Worm (Caenorhabditis elegans): ENCODE results near the gene srd-49.

srd-49 gene

ce11 chrV:10105412-10105811 lies 10.9 kb downstream of the srd-49 start, which contains the start of gene C08B6.2:
TSS of gene C08B6.2 (plus strand) at chrV:10105712.
- TF ChIP-seq ets-7 (tag; optimal IDR thresholded peaks at IDR 0.05) (no peak), pes-1 (GFP tag; IDR thresholded peaks at IDR 0.05) (no peak), ceh-36 (tag; optimal IDR thresholded peaks at IDR 0.05) (no peak), hmbx-1 (tag; optimal IDR thresholded peaks at IDR 0.05) (no peak), hmg-4 (GFP tag; optimal IDR thresholded peaks at IDR 0.05) (no peak), tbx-11 (GFP tag; IDR thresholded peaks at IDR 0.05) (no peak), hnd-1 (tag; optimal IDR thresholded peaks at IDR 0.05) (no peak), B0310.2 (tag; optimal IDR thresholded peaks at IDR 0.05) (no peak), ama-1 (optimal IDR thresholded peaks at IDR 0.05) (no peak), tbx-37 (GFP tag; conservative IDR thresholded peaks at IDR 0.05) (no peak), aly-1 (tag; optimal IDR thresholded peaks at IDR 0.05) (no peak), F13C5.2 (tag; optimal IDR thresholded peaks at IDR 0.05) (no peak), ceh-13 (GFP tag; optimal IDR thresholded peaks at IDR 0.05) (no peak), flt-1 (GFP tag; IDR thresholded peaks at IDR 0.05) (no peak), sea-1 (GFP tag; conservative IDR thresholded peaks at IDR 0.05) (no peak), scrt-1 (GFP tag; IDR thresholded peaks at IDR 0.05) (no peak), tra-4 (tag; optimal IDR thresholded peaks at IDR 0.05) (no peak)

DNA sequence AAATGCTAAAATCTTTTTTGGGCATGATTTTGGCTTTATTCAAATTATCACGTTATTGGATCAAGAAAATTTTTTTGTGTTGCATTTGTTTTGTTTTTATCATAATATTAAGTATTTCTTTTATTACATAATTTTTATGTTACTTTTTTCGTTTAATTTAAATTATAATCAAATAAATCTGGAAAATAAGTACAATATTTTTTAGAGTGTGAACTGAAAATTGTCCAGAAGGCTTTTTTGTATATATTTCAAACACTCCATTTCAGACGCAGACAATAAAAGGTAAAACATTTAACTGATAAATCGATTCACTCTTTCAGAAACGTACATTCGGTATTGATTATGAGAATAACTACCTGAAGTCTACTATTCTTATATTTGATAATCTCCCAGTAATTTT lies 12.8 kb downstream of the srd-49 start, which contains the start of gene C08B6.11:
Gene C08B6.11, plus strand, starts transcription at position 301 of the 400 bp plus-strand sequence.
- no peak for TF ChIP-seq hmg-4 (GFP tag; optimal IDR thresholded peaks at IDR 0.05)
- no peak for TF ChIP-seq hnd-1 (tag; optimal IDR thresholded peaks at IDR 0.05)
- no peak for TF ChIP-seq ama-1 (optimal IDR thresholded peaks at IDR 0.05)
- TF ChIP-seq ets-7 (tag; optimal IDR thresholded peaks at IDR 0.05): no peak
- no peak for TF ChIP-seq ceh-13 (GFP tag; optimal IDR thresholded peaks at IDR 0.05)
- no peak for TF ChIP-seq B0310.2 (tag; optimal IDR thresholded peaks at IDR 0.05)
- no peak for TF ChIP-seq pes-1 (GFP tag; IDR thresholded peaks at IDR 0.05)
- TF ChIP-seq hmbx-1 (tag; optimal IDR thresholded peaks at IDR 0.05): no peak
- TF ChIP-seq tra-4 (tag; optimal IDR thresholded peaks at IDR 0.05): no peak

DNA sequence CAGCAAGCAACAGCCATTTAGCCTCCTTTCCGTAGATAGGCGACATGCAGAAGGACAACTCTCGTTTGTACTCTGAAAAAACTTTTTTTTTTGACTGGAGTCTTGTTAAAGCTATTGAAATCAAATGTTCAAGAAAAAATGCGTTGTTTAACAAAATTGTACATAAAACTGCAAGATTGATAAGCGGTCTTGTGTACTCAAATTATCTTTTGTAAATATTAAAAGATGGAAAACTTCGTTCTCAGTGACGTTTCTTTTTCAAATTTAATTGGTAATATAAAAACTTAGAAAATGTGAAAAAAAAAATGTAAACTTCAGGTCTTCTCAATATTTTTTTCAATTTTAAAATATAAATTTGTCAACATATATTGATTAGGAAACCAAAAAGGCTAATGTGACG lies 16.7 kb downstream of the srd-49 start:
- TF ChIP-seq hmg-4 (GFP tag; optimal IDR thresholded peaks at IDR 0.05) (no peak), scrt-1 (GFP tag; IDR thresholded peaks at IDR 0.05) (no peak), sea-1 (GFP tag; conservative IDR thresholded peaks at IDR 0.05) (no peak), ceh-36 (tag; optimal IDR thresholded peaks at IDR 0.05) (no peak), ama-1 (optimal IDR thresholded peaks at IDR 0.05) (no peak), hnd-1 (tag; optimal IDR thresholded peaks at IDR 0.05) (no peak), flt-1 (GFP tag; IDR thresholded peaks at IDR 0.05) (no peak), hmbx-1 (tag; optimal IDR thresholded peaks at IDR 0.05) (no peak), B0310.2 (tag; optimal IDR thresholded peaks at IDR 0.05) (no peak), pes-1 (GFP tag; IDR thresholded peaks at IDR 0.05) (no peak), ets-7 (tag; optimal IDR thresholded peaks at IDR 0.05) (no peak), ceh-13 (GFP tag; optimal IDR thresholded peaks at IDR 0.05) (no peak), tbx-11 (GFP tag; IDR thresholded peaks at IDR 0.05) (no peak)

DNA sequence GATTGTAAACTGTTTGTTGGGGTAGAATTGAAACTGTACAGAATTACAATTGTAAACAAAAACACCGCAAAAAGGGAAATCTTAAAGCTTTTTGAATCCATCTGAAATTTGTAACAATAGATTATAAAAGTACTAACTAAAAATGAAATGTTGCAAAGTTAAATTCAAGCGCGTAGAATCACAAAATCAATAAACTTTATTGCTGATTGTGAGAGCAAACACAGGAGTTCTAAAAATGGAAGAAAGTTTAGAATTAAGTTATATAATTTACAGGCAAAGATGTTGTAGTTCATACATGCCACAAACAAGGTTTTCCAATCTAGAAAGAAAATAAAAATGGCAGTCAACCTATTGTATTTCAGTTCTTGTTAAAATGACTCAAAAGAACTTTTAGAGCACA lies 17.7 kb downstream of the srd-49 start, which contains the start of gene C08B6.3:
Gene C08B6.3, minus strand, starts transcription at position 101 of the 400 bp plus-strand sequence.
- no peak for TF ChIP-seq aly-1 (tag; optimal IDR thresholded peaks at IDR 0.05)
- no peak for TF ChIP-seq ceh-13 (GFP tag; optimal IDR thresholded peaks at IDR 0.05)
- no peak for TF ChIP-seq ama-1 (optimal IDR thresholded peaks at IDR 0.05)
- no peak for TF ChIP-seq hmg-4 (GFP tag; optimal IDR thresholded peaks at IDR 0.05)
- TF ChIP-seq scrt-1 (GFP tag; IDR thresholded peaks at IDR 0.05): no peak
- no peak for TF ChIP-seq hmbx-1 (tag; optimal IDR thresholded peaks at IDR 0.05)
- no peak for TF ChIP-seq tbx-37 (GFP tag; conservative IDR thresholded peaks at IDR 0.05)
- TF ChIP-seq B0310.2 (tag; optimal IDR thresholded peaks at IDR 0.05): no peak
- TF ChIP-seq F13C5.2 (tag; optimal IDR thresholded peaks at IDR 0.05): no peak
- TF ChIP-seq tbx-11 (GFP tag; IDR thresholded peaks at IDR 0.05): no peak
- no peak for TF ChIP-seq flt-1 (GFP tag; IDR thresholded peaks at IDR 0.05)
- TF ChIP-seq tra-4 (tag; optimal IDR thresholded peaks at IDR 0.05): no peak
- no peak for TF ChIP-seq pes-1 (GFP tag; IDR thresholded peaks at IDR 0.05)
- TF ChIP-seq ets-7 (tag; optimal IDR thresholded peaks at IDR 0.05): no peak
- TF ChIP-seq sea-1 (GFP tag; conservative IDR thresholded peaks at IDR 0.05): no peak
- TF ChIP-seq hnd-1 (tag; optimal IDR thresholded peaks at IDR 0.05): no peak
- no peak for TF ChIP-seq ceh-36 (tag; optimal IDR thresholded peaks at IDR 0.05)

ce11 chrV:10114329-10114728 lies 19.9 kb downstream of the srd-49 start, which contains the start of gene cht-5:
TSS of gene cht-5 (plus strand) at chrV:10114629.
- TF ChIP-seq ceh-36 (tag; optimal IDR thresholded peaks at IDR 0.05) (no peak), tra-4 (tag; optimal IDR thresholded peaks at IDR 0.05) (no peak), sea-1 (GFP tag; conservative IDR thresholded peaks at IDR 0.05) (no peak)

DNA sequence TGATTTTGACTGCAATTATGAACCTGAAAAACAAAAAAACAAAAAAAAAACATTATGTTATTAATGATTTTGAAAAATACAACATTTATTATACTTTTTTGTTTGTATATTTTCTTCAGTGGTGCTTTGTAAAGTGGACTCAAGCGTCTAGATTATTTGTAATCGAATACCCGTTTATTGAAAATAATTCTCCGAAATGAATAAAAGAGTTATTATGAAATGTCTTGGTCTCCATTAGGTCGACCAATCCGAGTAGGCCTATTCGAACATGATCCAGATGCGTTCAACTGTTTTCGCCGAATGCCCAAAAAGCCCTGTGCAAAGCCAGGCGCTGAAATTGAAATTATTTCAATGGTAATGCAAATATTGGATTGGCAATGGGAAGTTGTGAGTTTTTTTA lies 23.0 kb downstream of the srd-49 start, which contains the start of gene C08B6.5:
Gene C08B6.5, plus strand, starts transcription at position 301 of the 400 bp plus-strand sequence.
- no peak for TF ChIP-seq flt-1 (GFP tag; IDR thresholded peaks at IDR 0.05)
- TF ChIP-seq tbx-11 (GFP tag; IDR thresholded peaks at IDR 0.05): no peak
- no peak for TF ChIP-seq ceh-13 (GFP tag; optimal IDR thresholded peaks at IDR 0.05)
- TF ChIP-seq F13C5.2 (tag; optimal IDR thresholded peaks at IDR 0.05): no peak
- TF ChIP-seq tbx-37 (GFP tag; conservative IDR thresholded peaks at IDR 0.05): no peak
- TF ChIP-seq scrt-1 (GFP tag; IDR thresholded peaks at IDR 0.05): no peak
- TF ChIP-seq hnd-1 (tag; optimal IDR thresholded peaks at IDR 0.05): no peak
- TF ChIP-seq ama-1 (optimal IDR thresholded peaks at IDR 0.05): no peak
- TF ChIP-seq ets-7 (tag; optimal IDR thresholded peaks at IDR 0.05): no peak
- TF ChIP-seq hmbx-1 (tag; optimal IDR thresholded peaks at IDR 0.05): no peak
- no peak for TF ChIP-seq aly-1 (tag; optimal IDR thresholded peaks at IDR 0.05)
- TF ChIP-seq B0310.2 (tag; optimal IDR thresholded peaks at IDR 0.05): no peak
- no peak for TF ChIP-seq ceh-36 (tag; optimal IDR thresholded peaks at IDR 0.05)
- no peak for TF ChIP-seq tra-4 (tag; optimal IDR thresholded peaks at IDR 0.05)
- no peak for TF ChIP-seq hmg-4 (GFP tag; optimal IDR thresholded peaks at IDR 0.05)
- TF ChIP-seq sea-1 (GFP tag; conservative IDR thresholded peaks at IDR 0.05): no peak

- TF ChIP-seq F13C5.2 (tag; optimal IDR thresholded peaks at IDR 0.05) (no peak), hmbx-1 (tag; optimal IDR thresholded peaks at IDR 0.05) (no peak), tbx-11 (GFP tag; IDR thresholded peaks at IDR 0.05) (no peak), ceh-13 (GFP tag; optimal IDR thresholded peaks at IDR 0.05) (no peak), ama-1 (optimal IDR thresholded peaks at IDR 0.05) (no peak), flt-1 (GFP tag; IDR thresholded peaks at IDR 0.05) (no peak), hmg-4 (GFP tag; optimal IDR thresholded peaks at IDR 0.05) (no peak), aly-1 (tag; optimal IDR thresholded peaks at IDR 0.05) (no peak), tra-4 (tag; optimal IDR thresholded peaks at IDR 0.05) (no peak)
Measured at ce11 chrV:10120898-10121297, 26.4 kb downstream of the srd-49 start, which contains the start of gene srxa-18. TSS of gene srxa-18 (minus strand) at chrV:10120997.
